Fruit fly (Drosophila melanogaster) whole organism, prepupa: Measurements from ENCODE around the gene Ldh.

ENCODE experiments used
- CG10631 ChIP-seq: fragments of 200-800 bp; sonication (Bioruptor generic); optimal IDR thresholded peaks from 2 replicates; lab custom pipeline; 2016; ENCODE audit warnings: missing biosample characterization, missing genetic modification characterization
- CG10669 ChIP-seq: fragments of 200-800 bp; sonication (Bioruptor generic); optimal IDR thresholded peaks from 3 replicates; lab custom pipeline; 2018; ENCODE audit warnings: missing biosample characterization, mild to moderate bottlenecking, missing genetic modification characterization, moderate library complexity
- CG11294 ChIP-seq: fragments of 200-800 bp; sonication (Bioruptor generic); IDR thresholded peaks from 2 replicates; pipeline ENCODE4 v1.3.6; 2022; ENCODE audit warnings: missing biosample characterization, missing genetic modification characterization
- CG11762 ChIP-seq: fragments of 200-800 bp; sonication (Bioruptor generic); optimal IDR thresholded peaks from 3 replicates; lab custom pipeline; 2016; ENCODE audit warnings: missing biosample characterization, missing genetic modification characterization; ENCODE audit not compliant: insufficient read depth
- CG11902 ChIP-seq: fragments of 200-800 bp; sonication (Bioruptor generic); optimal IDR thresholded peaks from 3 replicates; lab custom pipeline; 2016; ENCODE audit warnings: missing biosample characterization, missing genetic modification characterization
- CG15336 ChIP-seq: fragments of 200-800 bp; sonication (Bioruptor generic); IDR thresholded peaks from 2 replicates; pipeline ENCODE4 v1.3.6; 2022; ENCODE audit warnings: missing biosample characterization, missing genetic modification characterization
- CG1621 ChIP-seq: fragments of 200-800 bp; sonication (Bioruptor generic); optimal IDR thresholded peaks from 3 replicates; lab custom pipeline; 2018; ENCODE audit warnings: missing biosample characterization, mild to moderate bottlenecking, missing genetic modification characterization
- CG16779 ChIP-seq: fragments of 200-800 bp; sonication (Bioruptor generic); optimal IDR thresholded peaks from 3 replicates; lab custom pipeline; 2017; ENCODE audit warnings: missing biosample characterization, mild to moderate bottlenecking, missing genetic modification characterization
- CG3032 ChIP-seq: fragments of 200-800 bp; optimal IDR thresholded peaks from 2 replicates; lab custom pipeline; 2019; ENCODE audit warnings: missing biosample characterization, mild to moderate bottlenecking, missing genetic modification characterization, moderate library complexity
- CG31627 ChIP-seq: fragments of 200-800 bp; sonication (Bioruptor generic); optimal IDR thresholded peaks from 3 replicates; lab custom pipeline; 2016; ENCODE audit warnings: missing biosample characterization, missing genetic modification characterization
- CG32006 ChIP-seq: fragments of 200-800 bp; sonication (Bioruptor generic); optimal IDR thresholded peaks from 3 replicates; lab custom pipeline; 2017; ENCODE audit warnings: missing biosample characterization, mild to moderate bottlenecking, missing genetic modification characterization
- CG34406 ChIP-seq: fragments of 200-800 bp; sonication (Bioruptor generic); optimal IDR thresholded peaks from 3 replicates; lab custom pipeline; 2016; ENCODE audit warnings: missing biosample characterization, missing genetic modification characterization
- CG4318 ChIP-seq: fragments of 200-800 bp; sonication (Bioruptor generic); optimal IDR thresholded peaks from 3 replicates; lab custom pipeline; 2017; ENCODE audit warnings: missing biosample characterization, mild to moderate bottlenecking, missing genetic modification characterization
- CG6163 ChIP-seq: fragments of 200-800 bp; sonication (Bioruptor generic); IDR thresholded peaks from 3 replicates; pipeline ENCODE4 v1.3.6; 2022; ENCODE audit warnings: missing biosample characterization, missing genetic modification characterization
- CG6276 ChIP-seq: fragments of 200-800 bp; sonication (Bioruptor generic); optimal IDR thresholded peaks from 2 replicates; lab custom pipeline; 2017; ENCODE audit warnings: missing biosample characterization, mild to moderate bottlenecking, missing genetic modification characterization
- CG6792 ChIP-seq: fragments of 200-800 bp; sonication (Bioruptor generic); optimal IDR thresholded peaks from 3 replicates; lab custom pipeline; 2016; ENCODE audit warnings: missing biosample characterization, missing genetic modification characterization
- CG6808 ChIP-seq: fragments of 200-800 bp; sonication (Bioruptor generic); optimal IDR thresholded peaks from 3 replicates; lab custom pipeline; 2017; ENCODE audit warnings: missing biosample characterization, missing genetic modification characterization, mild to moderate bottlenecking, moderate library complexity, missing genetic modification reagents
- CG6854 ChIP-seq: fragments of 200-800 bp; sonication (Bioruptor generic); optimal IDR thresholded peaks from 2 replicates; lab custom pipeline; 2017; ENCODE audit warnings: missing biosample characterization, mild to moderate bottlenecking, missing genetic modification characterization
- CG8119 ChIP-seq: fragments of 200-800 bp; sonication (Bioruptor generic); IDR thresholded peaks from 3 replicates; pipeline ENCODE4 v1.3.6; 2022; ENCODE audit warnings: missing biosample characterization, missing genetic modification characterization
- CG8319 ChIP-seq: fragments of 200-800 bp; sonication (Bioruptor generic); optimal IDR thresholded peaks from 3 replicates; lab custom pipeline; 2016; ENCODE audit warnings: missing biosample characterization, missing genetic modification characterization
- CG8632 ChIP-seq: fragments of 200-800 bp; sonication (Bioruptor generic); optimal IDR thresholded peaks from 3 replicates; lab custom pipeline; 2016; ENCODE audit warnings: missing biosample characterization, missing genetic modification characterization
- CG9139 ChIP-seq: fragments of 200-800 bp; sonication (Bioruptor generic); optimal IDR thresholded peaks from 3 replicates; lab custom pipeline; 2017; ENCODE audit warnings: missing biosample characterization, mild to moderate bottlenecking, missing genetic modification characterization
- Eip78C ChIP-seq: fragments of 200-800 bp; sonication (Bioruptor generic); peaks from one replicate; lab custom pipeline; 2016; ENCODE audit warnings: missing biosample characterization, missing genetic modification characterization
- Eip93F ChIP-seq: fragments of 200-800 bp; sonication (Bioruptor generic); optimal IDR thresholded peaks from 2 replicates; lab custom pipeline; 2016; ENCODE audit warnings: missing biosample characterization, mild to moderate bottlenecking, missing genetic modification characterization
- Ets21C ChIP-seq: fragments of 200-800 bp; sonication (Bioruptor generic); optimal IDR thresholded peaks from 3 replicates; lab custom pipeline; 2016; ENCODE audit warnings: missing biosample characterization, missing genetic modification characterization
- Ets96B ChIP-seq: fragments of 200-800 bp; optimal IDR thresholded peaks from 2 replicates; lab custom pipeline; 2019; ENCODE audit warnings: missing biosample characterization, mild to moderate bottlenecking, missing genetic modification characterization, moderate library complexity
- Gug ChIP-seq: fragments of 200-800 bp; sonication (Bioruptor generic); IDR thresholded peaks from 2 replicates; pipeline ENCODE4 v1.3.6; 2022; ENCODE audit warnings: missing biosample characterization, missing genetic modification characterization
- Hr38 ChIP-seq: sonication (Bioruptor generic); optimal IDR thresholded peaks from 2 replicates; lab custom pipeline; 2016; ENCODE audit warnings: missing biosample characterization, missing genetic modification characterization
- Hr4 ChIP-seq: fragments of 200-800 bp; sonication (Bioruptor generic); optimal IDR thresholded peaks from 3 replicates; lab custom pipeline; 2016; ENCODE audit warnings: missing biosample characterization, missing genetic modification characterization
- Lpt ChIP-seq: fragments of 200-800 bp; sonication (Bioruptor generic); optimal IDR thresholded peaks from 3 replicates; lab custom pipeline; 2016; ENCODE audit warnings: missing biosample characterization, missing genetic modification characterization
- Met ChIP-seq: fragments of 200-800 bp; sonication (Bioruptor generic); optimal IDR thresholded peaks from 3 replicates; lab custom pipeline; 2016; ENCODE audit warnings: missing biosample characterization, missing genetic modification characterization
- OdsH ChIP-seq: fragments of 200-800 bp; sonication (Bioruptor generic); optimal IDR thresholded peaks from 3 replicates; lab custom pipeline; 2016; ENCODE audit warnings: missing biosample characterization, missing genetic modification characterization
- Smox ChIP-seq: fragments of 200-800 bp; sonication (Bioruptor generic); optimal IDR thresholded peaks from 3 replicates; lab custom pipeline; 2016; ENCODE audit warnings: missing biosample characterization, missing genetic modification characterization
- Sox14 ChIP-seq: fragments of 200-800 bp; sonication (Bioruptor generic); optimal IDR thresholded peaks from 3 replicates; lab custom pipeline; 2016; ENCODE audit warnings: missing biosample characterization, missing genetic modification characterization
- Sox15 ChIP-seq: fragments of 200-800 bp; sonication (Bioruptor generic); optimal IDR thresholded peaks from 3 replicates; lab custom pipeline; 2016; ENCODE audit warnings: missing biosample characterization, missing genetic modification characterization
- achi ChIP-seq: fragments of 200-800 bp; sonication (Bioruptor generic); optimal IDR thresholded peaks from 3 replicates; lab custom pipeline; 2016; ENCODE audit warnings: missing biosample characterization, missing genetic modification characterization
- dac ChIP-seq: fragments of 200-800 bp; sonication (Bioruptor generic); optimal IDR thresholded peaks from 2 replicates; lab custom pipeline; 2017; ENCODE audit warnings: missing biosample characterization, mild to moderate bottlenecking, missing genetic modification characterization
- dsx ChIP-seq: fragments of 200-800 bp; optimal IDR thresholded peaks from 3 replicates; lab custom pipeline; 2019; ENCODE audit warnings: missing biosample characterization, mild to moderate bottlenecking, missing genetic modification characterization, moderate library complexity; ENCODE audit not compliant: poor library complexity, severe bottlenecking
- eg ChIP-seq: fragments of 200-800 bp; sonication (Bioruptor generic); IDR thresholded peaks from 3 replicates; pipeline ENCODE4 v1.3.6; 2022; ENCODE audit warnings: missing biosample characterization, missing genetic modification characterization
- fd59A ChIP-seq: fragments of 200-800 bp; sonication (Bioruptor generic); optimal IDR thresholded peaks from 2 replicates; lab custom pipeline; 2017; ENCODE audit warnings: missing biosample characterization, mild to moderate bottlenecking, missing genetic modification characterization, missing genetic modification reagents
- fd85E ChIP-seq: fragments of 200-800 bp; sonication (Bioruptor generic); optimal IDR thresholded peaks from 3 replicates; lab custom pipeline; 2016; ENCODE audit warnings: missing biosample characterization, missing genetic modification characterization
- fkh ChIP-seq: fragments of 200-800 bp; sonication (Bioruptor generic); optimal IDR thresholded peaks from 3 replicates; lab custom pipeline; 2017; ENCODE audit warnings: missing biosample characterization, mild to moderate bottlenecking, missing genetic modification characterization, moderate library complexity
- net ChIP-seq: fragments of 200-800 bp; sonication (Bioruptor generic); optimal IDR thresholded peaks from 3 replicates; lab custom pipeline; 2016; ENCODE audit warnings: missing biosample characterization, missing genetic modification characterization
- pdm3 ChIP-seq: fragments of 200-800 bp; sonication (Bioruptor generic); optimal IDR thresholded peaks from 3 replicates; lab custom pipeline; 2016; ENCODE audit warnings: missing biosample characterization, missing genetic modification characterization
- salr ChIP-seq, 2 experiments: fragments of 200-800 bp; sonication (Bioruptor generic); optimal IDR thresholded peaks; 3 replicates each; lab custom pipeline; 2016 to 2018; ENCODE audit warnings: missing biosample characterization in 2 of 2, missing genetic modification characterization in 2 of 2, mild to moderate bottlenecking in 1 of 2
- ss ChIP-seq, 2 experiments: fragments of 200-800 bp; sonication (Bioruptor generic); optimal IDR thresholded peaks; 2 replicates in 1 of 2; 3 replicates in 1 of 2; lab custom pipeline; 2017 to 2018; ENCODE audit warnings: mild to moderate bottlenecking in 2 of 2, missing biosample characterization in 2 of 2, missing genetic modification characterization in 2 of 2, moderate library complexity in 1 of 2
- topi ChIP-seq: fragments of 200-800 bp; sonication (Bioruptor generic); optimal IDR thresholded peaks from 3 replicates; lab custom pipeline; 2016; ENCODE audit warnings: missing biosample characterization, missing genetic modification characterization
- vri ChIP-seq: fragments of 200-800 bp; sonication (Bioruptor generic); optimal IDR thresholded peaks from 3 replicates; lab custom pipeline; 2016; ENCODE audit warnings: missing biosample characterization, mild to moderate bottlenecking, missing genetic modification characterization

The Ldh gene

DNA sequence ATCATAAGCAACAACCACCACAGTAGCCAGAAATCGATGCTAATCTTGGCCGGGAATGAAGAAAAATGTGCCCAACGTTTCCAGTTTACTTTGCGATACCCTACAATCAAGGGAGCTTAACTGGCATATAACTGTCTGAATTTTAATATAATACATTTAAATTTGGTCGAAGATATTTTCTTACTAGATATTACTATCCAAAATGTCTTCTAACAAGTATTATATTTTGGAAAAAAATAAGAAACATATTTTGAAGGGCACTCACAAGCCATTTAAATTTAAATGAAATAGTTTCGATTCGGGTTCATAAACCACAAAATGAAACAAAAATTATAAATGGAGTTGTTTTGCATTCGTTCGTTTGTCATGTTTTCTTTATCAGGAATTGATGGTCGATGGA is 7.8 kb upstream of the Ldh start (continued):
- peak; percentile 68 for TF ChIP-seq topi (GFP tag; lab: Kevin White, UChicago)
- peak; percentile 59 for TF ChIP-seq OdsH
- no peak for TF ChIP-seq Hr4 (GFP tag; lab: Kevin White, UChicago)
- TF ChIP-seq ss (GFP tag; optimal IDR thresholded peaks at IDR 0.05; lab: Kevin White, UChicago), result peak in 1 of 2 experiments; percentile 31
- TF ChIP-seq Sox14 (GFP tag; lab: Kevin White, UChicago), result peak; percentile 29
- no peak for TF ChIP-seq fkh
- no peak for TF ChIP-seq CG6808 (GFP tag; lab: Kevin White, UChicago)
- peak; percentile 39 for TF ChIP-seq CG10631 (GFP tag; lab: Kevin White, UChicago)
- TF ChIP-seq Eip93F, result no peak
- peak; percentile 16 for TF ChIP-seq dsx (GFP tag; lab: Kevin White, UChicago)
- peak; percentile 49 for TF ChIP-seq CG10669 (GFP tag; lab: Kevin White, UChicago)
- TF ChIP-seq, all 60 proteins: peak for 37

DNA sequence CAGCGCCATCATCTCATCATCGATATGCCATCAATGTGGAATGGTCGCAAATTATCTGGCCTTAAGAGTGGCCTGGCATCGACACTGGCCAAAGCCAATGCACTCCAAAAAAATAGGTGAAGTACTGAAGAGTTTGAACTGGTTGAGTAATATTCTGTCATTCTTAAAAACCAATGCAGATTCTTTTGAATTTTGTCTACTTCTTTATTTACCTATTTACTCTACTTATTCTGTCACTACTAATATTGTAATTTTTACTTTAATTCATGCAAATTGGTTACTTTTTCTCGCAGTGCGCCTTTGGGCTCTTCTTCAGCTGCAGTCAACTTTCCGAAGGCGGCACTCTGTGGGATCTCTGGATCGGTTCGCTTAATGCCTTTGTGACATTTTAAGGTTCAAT is 6.5 kb upstream of the Ldh start:
- TF ChIP-seq CG4318 (GFP tag; lab: Kevin White, UChicago), result no peak
- TF ChIP-seq CG8632, result peak; percentile 61
- TF ChIP-seq CG10631 (GFP tag; lab: Kevin White, UChicago), result peak; percentile 53
- no peak for TF ChIP-seq Eip93F
- peak; percentile 57 for TF ChIP-seq CG6163 (GFP tag; lab: Robert Waterston, UW)
- peak; percentile 47 for TF ChIP-seq Smox (GFP tag; lab: Kevin White, UChicago)
- TF ChIP-seq CG34406 (GFP tag; lab: Kevin White, UChicago), result peak; percentile 71
- peak; percentile 62 for TF ChIP-seq OdsH
- TF ChIP-seq net (GFP tag; lab: Kevin White, UChicago), result peak; percentile 46
- peak; percentile 49 for TF ChIP-seq CG15336 (GFP tag; lab: Robert Waterston, UW)
- TF ChIP-seq Ets96B (tag; lab: Kevin White, UChicago), result peak; percentile 54
- peak; percentile 4 for TF ChIP-seq Lpt (GFP tag; lab: Kevin White, UChicago)
- TF ChIP-seq CG11294 (GFP tag; lab: Robert Waterston, UW), result no peak
- peak; percentile 57 for TF ChIP-seq CG31627 (GFP tag; lab: Kevin White, UChicago)
- TF ChIP-seq Gug (GFP tag; lab: Robert Waterston, UW), result no peak
- no peak for TF ChIP-seq fd85E
- peak; percentile 43 for TF ChIP-seq CG11902 (GFP tag; lab: Kevin White, UChicago)
- TF ChIP-seq Eip78C (GFP tag; lab: Kevin White, UChicago), result peak; percentile 92
- peak; percentile 28 for TF ChIP-seq dsx (GFP tag; lab: Kevin White, UChicago)
- peak; percentile 21 for TF ChIP-seq CG11762 (GFP tag; lab: Kevin White, UChicago)
- TF ChIP-seq topi (GFP tag; lab: Kevin White, UChicago), result peak; percentile 54
- TF ChIP-seq Hr4 (GFP tag; lab: Kevin White, UChicago), result peak; percentile 54
- TF ChIP-seq CG1621 (tag; lab: Kevin White, UChicago), result no peak
- TF ChIP-seq Hr38 (GFP tag; lab: Kevin White, UChicago), result no peak
- no peak for TF ChIP-seq dac (GFP tag; lab: Kevin White, UChicago)
- TF ChIP-seq CG6808 (GFP tag; lab: Kevin White, UChicago), result peak; percentile 22
- TF ChIP-seq salr (GFP tag; optimal IDR thresholded peaks at IDR 0.05; lab: Kevin White, UChicago), result no peak
- no peak for TF ChIP-seq CG6854
- TF ChIP-seq ss (GFP tag; optimal IDR thresholded peaks at IDR 0.05; lab: Kevin White, UChicago), result no peak
- TF ChIP-seq vri, result peak; percentile 7
- TF ChIP-seq CG32006 (GFP tag; lab: Kevin White, UChicago), result peak; percentile 63
- TF ChIP-seq Met (GFP tag; lab: Kevin White, UChicago), result peak; percentile 67
- TF ChIP-seq Sox15 (GFP tag; lab: Kevin White, UChicago), result peak; percentile 64
- TF ChIP-seq CG8319, result peak; percentile 59
- TF ChIP-seq CG16779 (tag; lab: Kevin White, UChicago), result no peak
- TF ChIP-seq Sox14 (GFP tag; lab: Kevin White, UChicago), result peak; percentile 50
- no peak for TF ChIP-seq CG6276
- TF ChIP-seq Ets21C (GFP tag; lab: Kevin White, UChicago), result peak; percentile 25
- no peak for TF ChIP-seq CG9139 (GFP tag; lab: Kevin White, UChicago)
- TF ChIP-seq CG8119, result no peak; the same call in 2 of the 3 replicates
- peak; percentile 51 for TF ChIP-seq achi (GFP tag; lab: Kevin White, UChicago)
- peak; percentile 21 for TF ChIP-seq fd59A
- peak; percentile 36 for TF ChIP-seq CG3032 (tag; lab: Kevin White, UChicago)
- peak; percentile 75 for TF ChIP-seq CG6792 (GFP tag; lab: Kevin White, UChicago)
- TF ChIP-seq pdm3 (GFP tag; lab: Kevin White, UChicago), result peak; percentile 66
- TF ChIP-seq eg (GFP tag; lab: Robert Waterston, UW), result peak; percentile 32; the same call in 1 of the 3 replicates
- no peak for TF ChIP-seq fkh
